Worm (Caenorhabditis elegans) whole organism, L1 larva: ENCODE results near the gene C35D10.7.
A peak's percentile ranks its signal among the peaks of the same experiment; 100 is the strongest.

Experiments used
- C04F5.9 ChIP-seq: sonication (generic microtip); optimal IDR thresholded peaks from 2 replicates; lab custom pipeline; 2016; ENCODE audit warnings: missing genetic modification characterization, missing compliant biosample characterization
- F16B12.6 ChIP-seq: fragments of 150-350 bp; optimal IDR thresholded peaks from 2 replicates; lab custom pipeline; 2014; ENCODE audit warnings: missing biosample characterization, missing genetic modification characterization
- alr-1 ChIP-seq: fragments of 200-800 bp; sonication (Bioruptor generic); optimal IDR thresholded peaks from 2 replicates; lab custom pipeline; 2018; ENCODE audit warnings: borderline replicate concordance, mild to moderate bottlenecking, missing genetic modification characterization, missing compliant biosample characterization
- ama-1 ChIP-seq: fragments of 150-350 bp; optimal IDR thresholded peaks from 2 replicates; lab custom pipeline; 2014
- ceh-63 ChIP-seq: fragments of 200-800 bp; sonication (Bioruptor generic); optimal IDR thresholded peaks from 2 replicates; lab custom pipeline; 2018; ENCODE audit warnings: mild to moderate bottlenecking, missing genetic modification characterization, missing compliant biosample characterization
- ceh-8 ChIP-seq: fragments of 200-800 bp; sonication (Bioruptor generic); optimal IDR thresholded peaks from 2 replicates; lab custom pipeline; 2018; ENCODE audit warnings: mild to moderate bottlenecking, missing genetic modification characterization, moderate library complexity, missing compliant biosample characterization
- ceh-82 ChIP-seq, 3 experiments: fragments of 150-350 bp in 1 of 3; sonication (generic microtip) in 2 of 3; optimal IDR thresholded peaks; 2 replicates each; lab custom pipeline; 2014 to 2017; ENCODE audit warnings: missing biosample characterization in 3 of 3, missing genetic modification characterization in 3 of 3
- ceh-88 ChIP-seq: fragments of 200-800 bp; sonication (Bioruptor generic); IDR thresholded peaks from 2 replicates; pipeline ENCODE4 v1.3.6; 2022; ENCODE audit warnings: missing genetic modification characterization, missing compliant biosample characterization
- dpl-1 ChIP-seq, 3 experiments: fragments of 150-350 bp in 2 of 3; sonication (generic microtip) in 1 of 3; optimal IDR thresholded peaks; 2 replicates each; lab custom pipeline; 2014 to 2017; ENCODE audit warnings: missing biosample characterization in 3 of 3, missing genetic modification characterization in 3 of 3, missing genetic modification reagents in 3 of 3
- dsc-1 ChIP-seq: sonication (generic microtip); optimal IDR thresholded peaks from 2 replicates; lab custom pipeline; 2016; ENCODE audit warnings: mild to moderate bottlenecking, missing genetic modification characterization, missing compliant biosample characterization
- efl-1 ChIP-seq, 4 experiments: fragments of 150-350 bp; optimal IDR thresholded peaks in 3 of 4; peaks in 1 of 4; 1 replicate in 1 of 4; 2 replicates in 3 of 4; lab custom pipeline; 2014; ENCODE audit warnings: missing biosample characterization in 2 of 4, missing genetic modification characterization in 2 of 4, missing genetic modification reagents in 2 of 4
- efl-3 ChIP-seq: fragments of 200-800 bp; sonication (Bioruptor generic); optimal IDR thresholded peaks from 2 replicates; lab custom pipeline; 2018; ENCODE audit warnings: mild to moderate bottlenecking, missing genetic modification characterization, missing compliant biosample characterization
- egl-13 ChIP-seq: sonication (generic microtip); optimal IDR thresholded peaks from 2 replicates; lab custom pipeline; 2016; ENCODE audit warnings: missing genotype, missing genetic modification reagents, missing genetic modification characterization, missing compliant biosample characterization
- egl-27 ChIP-seq, 2 experiments: fragments of 150-350 bp in 1 of 2; sonication (generic microtip); optimal IDR thresholded peaks; 3 replicates each; lab custom pipeline; 2017 to 2018; ENCODE audit warnings: missing biosample characterization in 2 of 2, missing genetic modification characterization in 2 of 2, missing genetic modification reagents in 2 of 2
- elt-2 ChIP-seq: sonication (generic microtip); optimal IDR thresholded peaks from 2 replicates; lab custom pipeline; 2016; ENCODE audit warnings: missing genetic modification characterization, mild to moderate bottlenecking, inconsistent platforms, missing compliant biosample characterization, missing genetic modification reagents
- fkh-10 ChIP-seq: sonication (generic microtip); optimal IDR thresholded peaks from 2 replicates; lab custom pipeline; 2017; ENCODE audit warnings: missing biosample characterization, missing genetic modification reagents, missing genetic modification characterization
- fkh-4 ChIP-seq: sonication (generic microtip); optimal IDR thresholded peaks from 2 replicates; lab custom pipeline; 2016; ENCODE audit warnings: missing compliant biosample characterization, missing genetic modification characterization, borderline replicate concordance
- fkh-8 ChIP-seq: sonication (generic microtip); optimal IDR thresholded peaks from 2 replicates; lab custom pipeline; 2016; ENCODE audit warnings: mild to moderate bottlenecking, missing genetic modification characterization, missing compliant biosample characterization
- fos-1 ChIP-seq: fragments of 150-350 bp; optimal IDR thresholded peaks from 2 replicates; lab custom pipeline; 2014; ENCODE audit warnings: missing biosample characterization, missing genetic modification characterization
- hlh-17 ChIP-seq: fragments of 200-800 bp; sonication (Bioruptor generic); optimal IDR thresholded peaks from 2 replicates; lab custom pipeline; 2018; ENCODE audit warnings: missing genetic modification characterization, mild to moderate bottlenecking, missing compliant biosample characterization, moderate library complexity, borderline replicate concordance
- hlh-4 ChIP-seq: sonication (generic microtip); optimal IDR thresholded peaks from 2 replicates; lab custom pipeline; 2016; ENCODE audit warnings: mild to moderate bottlenecking, missing genetic modification characterization, missing compliant biosample characterization
- hpl-2 ChIP-seq: fragments of 150-350 bp; optimal IDR thresholded peaks from 2 replicates; lab custom pipeline; 2014; ENCODE audit warnings: missing biosample characterization, missing genetic modification reagents, missing genetic modification characterization
- irx-1 ChIP-seq: sonication (generic microtip); optimal IDR thresholded peaks from 2 replicates; lab custom pipeline; 2016; ENCODE audit warnings: missing genetic modification characterization, missing compliant biosample characterization
- isw-1 ChIP-seq: fragments of 200-800 bp; sonication (Bioruptor generic); IDR thresholded peaks from 2 replicates; pipeline ENCODE4 v1.3.6; 2022; ENCODE audit warnings: missing genetic modification characterization, missing compliant biosample characterization
- lin-13 ChIP-seq: fragments of 150-350 bp; optimal IDR thresholded peaks from 2 replicates; lab custom pipeline; 2014; ENCODE audit warnings: missing biosample characterization, missing genetic modification reagents, missing genetic modification characterization
- lin-14 ChIP-seq: fragments of 200-800 bp; sonication (Bioruptor generic); optimal IDR thresholded peaks from 2 replicates; lab custom pipeline; 2018; ENCODE audit warnings: mild to moderate bottlenecking, missing genetic modification characterization, moderate library complexity, missing compliant biosample characterization
- lin-35 ChIP-seq, 2 experiments: fragments of 150-350 bp; optimal IDR thresholded peaks; 2 replicates each; lab custom pipeline; 2014; ENCODE audit warnings: missing biosample characterization in 2 of 2, missing genetic modification characterization in 2 of 2, missing genetic modification reagents in 2 of 2
- lsy-2 ChIP-seq, 2 experiments: fragments of 150-350 bp; optimal IDR thresholded peaks; 2 replicates each; lab custom pipeline; 2014; ENCODE audit warnings: missing biosample characterization in 2 of 2, missing genetic modification characterization in 2 of 2
- mef-2 ChIP-seq: fragments of 150-350 bp; optimal IDR thresholded peaks from 2 replicates; lab custom pipeline; 2014; ENCODE audit warnings: missing biosample characterization, missing genetic modification characterization
- mep-1 ChIP-seq: fragments of 150-350 bp; optimal IDR thresholded peaks from 2 replicates; lab custom pipeline; 2014; ENCODE audit warnings: missing biosample characterization, missing genetic modification characterization
- nhr-19 ChIP-seq: fragments of 200-800 bp; sonication (Bioruptor generic); conservative IDR thresholded peaks from 2 replicates; pipeline ENCODE4 v1.3.6; 2022; ENCODE audit warnings: missing genetic modification characterization, missing compliant biosample characterization
- nhr-20 ChIP-seq: sonication (generic microtip); optimal IDR thresholded peaks from 2 replicates; lab custom pipeline; 2016; ENCODE audit warnings: mild to moderate bottlenecking, missing genetic modification characterization, missing compliant biosample characterization
- nhr-237 ChIP-seq: fragments of 150-350 bp; optimal IDR thresholded peaks from 2 replicates; lab custom pipeline; 2014; ENCODE audit warnings: missing biosample characterization, missing genetic modification characterization
- nhr-28 ChIP-seq: fragments of 150-350 bp; optimal IDR thresholded peaks from 2 replicates; lab custom pipeline; 2014; ENCODE audit warnings: missing biosample characterization, missing genetic modification characterization
- nhr-47 ChIP-seq: sonication (generic microtip); optimal IDR thresholded peaks from 2 replicates; lab custom pipeline; 2016; ENCODE audit warnings: mild to moderate bottlenecking, missing genetic modification characterization, moderate library complexity, missing compliant biosample characterization
- nhr-71 ChIP-seq: sonication (generic microtip); optimal IDR thresholded peaks from 2 replicates; lab custom pipeline; 2016; ENCODE audit warnings: mild to moderate bottlenecking, missing genetic modification characterization, moderate library complexity, missing compliant biosample characterization
- nhr-76 ChIP-seq: sonication (generic microtip); optimal IDR thresholded peaks from 2 replicates; lab custom pipeline; 2017; ENCODE audit warnings: missing biosample characterization, missing genetic modification characterization
- nhr-84 ChIP-seq: sonication (generic microtip); optimal IDR thresholded peaks from 2 replicates; lab custom pipeline; 2017; ENCODE audit warnings: missing biosample characterization, missing genetic modification characterization
- pag-3 ChIP-seq: sonication (generic microtip); optimal IDR thresholded peaks from 2 replicates; lab custom pipeline; 2017; ENCODE audit warnings: missing genetic modification characterization, mild to moderate bottlenecking, missing compliant biosample characterization, antibody characterized with exemption, borderline replicate concordance; ENCODE audit not compliant: insufficient read depth
- pqm-1 ChIP-seq: sonication (generic microtip); optimal IDR thresholded peaks from 3 replicates; lab custom pipeline; 2017; ENCODE audit warnings: missing biosample characterization, missing genetic modification characterization
- skn-1 ChIP-seq: fragments of 150-350 bp; optimal IDR thresholded peaks from 2 replicates; lab custom pipeline; 2014; ENCODE audit warnings: missing biosample characterization, missing genetic modification characterization
- snu-23 ChIP-seq: sonication (generic microtip); optimal IDR thresholded peaks from 2 replicates; lab custom pipeline; 2016; ENCODE audit warnings: missing genetic modification characterization, missing compliant biosample characterization
- swsn-7 ChIP-seq: sonication (generic microtip); optimal IDR thresholded peaks from 2 replicates; lab custom pipeline; 2016; ENCODE audit warnings: missing genetic modification characterization, missing compliant biosample characterization
- tbx-2 ChIP-seq: sonication (generic microtip); optimal IDR thresholded peaks from 2 replicates; lab custom pipeline; 2016; ENCODE audit warnings: missing genetic modification characterization, missing compliant biosample characterization
- unc-62 ChIP-seq: fragments of 150-350 bp; optimal IDR thresholded peaks from 2 replicates; lab custom pipeline; 2014; ENCODE audit warnings: missing biosample characterization, missing genetic modification reagents, missing genetic modification characterization
- unc-86 ChIP-seq: sonication (generic microtip); optimal IDR thresholded peaks from 2 replicates; lab custom pipeline; 2016; ENCODE audit warnings: missing genetic modification characterization, missing compliant biosample characterization
- vab-15 ChIP-seq: sonication (generic microtip); optimal IDR thresholded peaks from 2 replicates; lab custom pipeline; 2017; ENCODE audit warnings: missing genotype, mild to moderate bottlenecking, missing genetic modification characterization, missing compliant biosample characterization
- zag-1 ChIP-seq: fragments of 150-350 bp; optimal IDR thresholded peaks from 2 replicates; lab custom pipeline; 2014; ENCODE audit warnings: missing biosample characterization, missing genetic modification characterization

The C35D10.7 gene

DNA sequence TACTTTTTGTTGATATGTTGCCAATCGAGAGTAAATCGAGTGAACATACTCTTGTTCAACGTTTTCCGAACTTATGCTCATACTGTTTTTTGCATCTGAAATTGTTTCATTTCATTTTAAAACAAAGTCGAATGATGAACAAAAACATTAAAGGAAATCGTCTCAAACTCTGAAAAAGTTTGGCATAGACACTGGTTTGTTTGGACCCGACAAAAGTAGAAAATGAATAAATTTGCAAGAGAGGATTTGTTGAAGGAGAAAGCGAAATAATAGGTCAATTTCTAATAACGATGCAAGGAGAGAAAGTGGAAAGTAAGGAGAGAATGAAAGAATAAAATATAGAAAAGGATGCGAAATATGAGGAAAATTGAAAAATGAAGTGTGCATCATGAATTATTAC lies 18.7 kb downstream of the C35D10.7 start, which contains the start of gene C35D10.12:
C35D10.12 (minus strand) TSS at position 101 of the 400 bp plus-strand sequence.
- TF ChIP-seq irx-1 (no peak), efl-1 (optimal IDR thresholded peaks at IDR 0.05; lab: Kevin White, UChicago) (no peak), efl-1 (GFP tag; optimal IDR thresholded peaks at IDR 0.05 in 1 of 2; lab: Kevin White, UChicago) (peak in 1 of 2 experiments; percentile 31), ceh-63 (GFP tag; lab: Kevin White, UChicago) (no peak)

DNA sequence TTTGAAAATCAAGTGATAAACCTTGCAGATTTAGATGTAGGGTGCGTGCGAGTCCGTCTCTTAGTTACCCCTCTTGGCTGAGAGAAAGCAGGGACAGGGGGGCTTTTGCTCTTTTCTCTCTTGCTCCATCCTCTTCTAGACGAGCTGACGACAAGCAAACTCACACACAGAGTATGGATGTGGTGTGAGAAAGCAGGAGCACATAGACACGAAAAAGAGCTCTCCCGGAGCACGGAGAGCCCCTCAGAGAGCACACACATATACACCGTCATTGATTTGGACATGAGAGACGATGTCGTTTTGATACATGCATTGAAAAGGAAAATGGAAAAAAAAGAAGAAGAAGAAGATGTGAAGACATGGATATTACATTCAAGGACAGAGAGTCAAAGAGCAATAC lies 19.7 kb downstream of the C35D10.7 start:
- TF ChIP-seq ceh-8 (GFP tag; lab: Kevin White, UChicago): no peak
- TF ChIP-seq efl-1 (optimal IDR thresholded peaks at IDR 0.05; lab: Kevin White, UChicago): peak; percentile 2 to 34
- peak in 1 of 2 experiments; percentile 62 for TF ChIP-seq efl-1 (GFP tag; optimal IDR thresholded peaks at IDR 0.05 in 1 of 2; lab: Kevin White, UChicago)
- TF ChIP-seq mep-1 (tag; lab: Kevin White, UChicago): peak; percentile 38
- TF ChIP-seq dpl-1 (GFP tag; optimal IDR thresholded peaks at IDR 0.05; lab: Kevin White, UChicago): peak in 1 of 3 experiments; percentile 40
- TF ChIP-seq swsn-7 (tag; lab: Kevin White, UChicago): peak; percentile 2
- peak in 1 of 2 experiments; percentile 20 for TF ChIP-seq lin-35 (GFP tag; optimal IDR thresholded peaks at IDR 0.05; lab: Kevin White, UChicago)
- TF ChIP-seq fkh-8 (tag; lab: Kevin White, UChicago): peak; percentile 77
- TF ChIP-seq dsc-1: peak; percentile 56
- peak; percentile 3 for TF ChIP-seq nhr-47
- TF ChIP-seq unc-86 (tag; lab: Kevin White, UChicago): peak; percentile 50
- TF ChIP-seq lin-14 (GFP tag; lab: Kevin White, UChicago): peak; percentile 61
- TF ChIP-seq lsy-2 (tag; optimal IDR thresholded peaks at IDR 0.05; lab: Kevin White, UChicago): peak in 1 of 2 experiments; percentile 7
- TF ChIP-seq skn-1: no peak
- TF ChIP-seq zag-1: no peak
- peak; percentile 42 for TF ChIP-seq fkh-10 (GFP tag; lab: Kevin White, UChicago)
- TF ChIP-seq unc-62 (GFP tag; lab: Kevin White, UChicago): no peak
- TF ChIP-seq ceh-82 (tag; optimal IDR thresholded peaks at IDR 0.05; lab: Kevin White, UChicago): peak in 2 of 3 experiments; percentile 3 to 6
- peak; percentile 47 for TF ChIP-seq egl-13
- TF ChIP-seq fos-1 (tag; lab: Kevin White, UChicago): no peak

ce11 chrIII:4878281-4878680 lies 22.3 kb downstream of the C35D10.7 start, which contains the start of the genes tost-1 and arx-6:
TSS of gene tost-1 (minus strand) at chrIII:4878311.
TSS of gene arx-6 (plus strand) at chrIII:4878658.
- TF ChIP-seq elt-2: no peak
- no peak for TF ChIP-seq isw-1
- no peak for TF ChIP-seq egl-27 (tag; optimal IDR thresholded peaks at IDR 0.05; lab: Kevin White, UChicago)
- no peak for TF ChIP-seq pag-3
- no peak for TF ChIP-seq nhr-237 (tag; lab: Kevin White, UChicago)
- no peak for TF ChIP-seq hlh-4 (tag; lab: Kevin White, UChicago)
- peak; percentile 36 for TF ChIP-seq nhr-20 (tag; lab: Kevin White, UChicago)
- TF ChIP-seq ama-1 (lab: Kevin White, UChicago): no peak
- TF ChIP-seq fkh-4 (tag; lab: Kevin White, UChicago): no peak
- TF ChIP-seq F16B12.6 (tag; lab: Kevin White, UChicago): peak; percentile 4
- TF ChIP-seq alr-1 (tag; lab: Kevin White, UChicago): no peak
- TF ChIP-seq mef-2 (tag; lab: Kevin White, UChicago): no peak
- no peak for TF ChIP-seq pqm-1 (tag; lab: Kevin White, UChicago)
- TF ChIP-seq nhr-71 (tag; lab: Kevin White, UChicago): peak; percentile 51
- peak; percentile 42 to 73 for TF ChIP-seq lsy-2 (tag; optimal IDR thresholded peaks at IDR 0.05; lab: Kevin White, UChicago)
- peak; percentile 5 for TF ChIP-seq C04F5.9 (tag; lab: Kevin White, UChicago)
- TF ChIP-seq nhr-84 (tag; lab: Kevin White, UChicago): no peak
- peak; percentile 20; the same call in 1 of the 2 replicates for TF ChIP-seq nhr-19 (GFP tag; lab: Robert Waterston, UW)
- no peak for TF ChIP-seq egl-13
- TF ChIP-seq hlh-17: no peak
- TF ChIP-seq unc-62 (GFP tag; lab: Kevin White, UChicago): no peak
- TF ChIP-seq efl-3: no peak
- peak; percentile 38 for TF ChIP-seq fos-1 (tag; lab: Kevin White, UChicago)
- TF ChIP-seq lin-13 (GFP tag; lab: Kevin White, UChicago): no peak
- peak; percentile 27 for TF ChIP-seq tbx-2 (tag; lab: Kevin White, UChicago)
- peak; percentile 62 for TF ChIP-seq snu-23
- TF ChIP-seq hpl-2: no peak
- TF ChIP-seq ceh-8 (GFP tag; lab: Kevin White, UChicago): no peak
- no peak for TF ChIP-seq nhr-76 (tag; lab: Kevin White, UChicago)
- TF ChIP-seq ceh-88 (GFP tag; lab: Robert Waterston, UW): no peak
- no peak for TF ChIP-seq vab-15
- TF ChIP-seq nhr-28 (tag; lab: Kevin White, UChicago): no peak
